Fruit fly (Drosophila melanogaster) whole organism, adult: ENCODE results near the gene CG42369.

ENCODE experiments used
- CG11617 ChIP-seq: fragments of 200-800 bp; sonication (Bioruptor generic); optimal IDR thresholded peaks from 2 replicates; lab custom pipeline; 2017; ENCODE audit warnings: mild to moderate bottlenecking, missing biosample characterization, missing genetic modification reagents, missing genetic modification characterization
- CG14711 ChIP-seq: fragments of 200-800 bp; sonication (Bioruptor generic); optimal IDR thresholded peaks from 2 replicates; lab custom pipeline; 2018; ENCODE audit warnings: missing biosample characterization, mild to moderate bottlenecking, missing genetic modification characterization, moderate library complexity
- CG33017 ChIP-seq: fragments of 200-800 bp; sonication (Bioruptor generic); optimal IDR thresholded peaks from 2 replicates; lab custom pipeline; 2018; ENCODE audit warnings: missing biosample characterization, mild to moderate bottlenecking, missing genetic modification characterization, moderate library complexity
- CG5204 ChIP-seq: fragments of 200-800 bp; sonication (Bioruptor generic); optimal IDR thresholded peaks from 2 replicates; lab custom pipeline; 2016; ENCODE audit warnings: missing biosample characterization, missing genetic modification characterization
- CG7045 ChIP-seq: fragments of 200-800 bp; sonication (Bioruptor generic); optimal IDR thresholded peaks from 2 replicates; lab custom pipeline; 2017; ENCODE audit warnings: missing biosample characterization, mild to moderate bottlenecking, missing genetic modification characterization
- Clk ChIP-seq: fragments of 200-800 bp; sonication (Bioruptor generic); optimal IDR thresholded peaks from 2 replicates; lab custom pipeline; 2017; ENCODE audit warnings: missing biosample characterization, missing genetic modification characterization

DNA sequence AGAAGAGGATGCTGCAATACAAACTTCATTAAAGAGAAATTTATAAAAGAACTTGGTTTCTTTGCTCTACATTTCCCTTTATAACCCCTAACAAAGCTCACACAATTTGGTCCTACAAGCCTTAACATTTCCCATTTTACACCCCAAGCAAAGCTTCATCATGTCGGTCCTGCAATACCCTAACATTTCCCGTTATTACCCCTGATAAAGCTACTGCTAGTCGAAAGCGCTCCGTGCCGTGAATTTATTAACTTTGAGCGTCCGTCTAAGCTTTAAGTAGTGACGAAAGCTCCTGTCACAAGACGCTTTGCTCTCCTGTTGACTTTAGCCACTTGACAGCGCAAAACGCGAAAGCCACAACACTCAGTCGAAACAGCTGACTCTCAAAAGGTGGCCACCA, 14.9 kb upstream of the CG42369 start, which contains the start of gene CG13982:
- TF ChIP-seq CG14711 (tag; lab: Kevin White, UChicago) = no peak
- no peak for TF ChIP-seq CG7045 (GFP tag; lab: Kevin White, UChicago)
- TF ChIP-seq CG11617 (GFP tag; lab: Kevin White, UChicago) = no peak
- TF ChIP-seq CG5204 (GFP tag; lab: Kevin White, UChicago) = no peak
- TF ChIP-seq CG33017 (tag; lab: Kevin White, UChicago) = no peak
- no peak for TF ChIP-seq Clk (GFP tag; lab: Kevin White, UChicago)
